Worm (Caenorhabditis elegans) whole organism, L4/young adult: ENCODE results near the gene Y51H7C.8.

Experiments used
- W03F9.2 ChIP-seq: fragments of 150-350 bp; optimal IDR thresholded peaks from 2 replicates; lab custom pipeline; 2014; ENCODE audit warnings: missing biosample characterization, missing genetic modification characterization
- him-1 ChIP-seq: sonication (generic microtip); optimal IDR thresholded peaks from 2 replicates; lab custom pipeline; 2016; ENCODE audit warnings: missing genotype, missing genetic modification reagents, missing genetic modification characterization, missing compliant biosample characterization

DNA sequence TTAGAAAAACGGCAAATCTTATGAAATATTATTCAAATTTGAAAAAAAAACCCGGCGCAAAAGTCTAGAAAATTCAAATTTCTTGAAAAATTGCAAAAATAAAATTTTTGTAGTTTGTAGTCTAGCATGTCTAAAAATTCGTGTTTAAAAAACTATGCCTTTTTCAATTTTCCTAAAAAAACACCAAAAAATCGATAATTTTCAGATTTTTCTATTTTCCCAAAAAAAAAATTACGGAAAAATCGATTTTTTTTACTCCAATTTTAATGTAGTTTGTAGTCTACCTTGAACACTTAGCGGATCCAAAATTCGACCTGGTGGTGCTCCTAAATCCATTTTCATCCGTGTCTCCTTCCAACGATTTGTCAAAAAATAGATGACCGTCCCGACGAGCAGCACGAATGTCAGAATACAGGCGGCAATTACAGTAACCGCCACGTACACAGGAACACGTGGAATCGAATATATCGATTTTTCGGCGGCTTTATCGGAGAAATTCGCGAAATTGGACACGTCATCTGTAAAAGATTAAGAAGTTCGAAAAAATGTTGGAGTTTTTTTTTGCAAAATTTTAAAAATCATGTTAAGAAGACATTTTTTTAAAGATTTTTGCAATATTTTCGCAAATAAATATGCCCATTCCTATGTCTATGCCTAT, 19.4 kb downstream of the Y51H7C.8 start:
- TF ChIP-seq him-1 (tag; lab: Kevin White, UChicago) (no peak), W03F9.2 (tag; lab: Kevin White, UChicago) (no peak)
